Worm (Caenorhabditis elegans) whole organism, young adult: ENCODE results near the gene ZK856.6.

Experiments used
- Y67H2A.10 ChIP-seq: fragments of 200-800 bp; sonication (Bioruptor generic); conservative IDR thresholded peaks from 2 replicates; pipeline ENCODE4 v1.3.6; 2022; ENCODE audit warnings: missing genetic modification reagents, missing genetic modification characterization, missing compliant biosample characterization
- ZK185.1 ChIP-seq: sonication (generic microtip); optimal IDR thresholded peaks from 2 replicates; lab custom pipeline; 2016; ENCODE audit warnings: mild to moderate bottlenecking, missing genetic modification characterization, missing compliant biosample characterization; ENCODE audit not compliant: poor library complexity, severe bottlenecking
- ama-1 ChIP-seq, 3 experiments: fragments of 150-350 bp in 1 of 3; sonication (generic microtip) in 2 of 3; optimal IDR thresholded peaks; 2 replicates each; lab custom pipeline; 2014 to 2018; ENCODE audit warnings: missing biosample characterization in 2 of 3, missing genetic modification characterization in 2 of 3, missing genetic modification reagents in 2 of 3
- dpl-1 ChIP-seq: fragments of 150-350 bp; optimal IDR thresholded peaks from 2 replicates; lab custom pipeline; 2014; ENCODE audit warnings: missing biosample characterization, missing genetic modification reagents, missing genetic modification characterization
- madf-3 ChIP-seq: fragments of 200-800 bp; sonication (Bioruptor generic); IDR thresholded peaks from 2 replicates; pipeline ENCODE4 v1.3.6; 2022; ENCODE audit warnings: missing genetic modification reagents, missing genetic modification characterization, missing compliant biosample characterization
- nhr-120 ChIP-seq: fragments of 200-800 bp; sonication (Bioruptor generic); IDR thresholded peaks from 2 replicates; pipeline ENCODE4 v1.3.6; 2022; ENCODE audit warnings: missing genetic modification characterization, missing compliant biosample characterization
- pha-4 ChIP-seq: fragments of 150-350 bp; sonication (generic microtip); optimal IDR thresholded peaks from 2 replicates; lab custom pipeline; 2014; ENCODE audit warnings: missing biosample characterization, missing genetic modification reagents, missing genetic modification characterization
- unc-130 ChIP-seq: sonication (generic microtip); optimal IDR thresholded peaks from 2 replicates; lab custom pipeline; 2016; ENCODE audit warnings: missing genetic modification reagents, missing genetic modification characterization, missing compliant biosample characterization
- unc-62 ChIP-seq: fragments of 150-350 bp; optimal IDR thresholded peaks from 2 replicates; lab custom pipeline; 2014; ENCODE audit warnings: missing biosample characterization, missing genetic modification reagents, missing genetic modification characterization
- ztf-26 ChIP-seq: sonication (generic microtip); optimal IDR thresholded peaks from 2 replicates; lab custom pipeline; 2017; ENCODE audit warnings: missing genetic modification characterization, missing compliant biosample characterization
- ztf-28 ChIP-seq: fragments of 200-800 bp; sonication (Bioruptor generic); IDR thresholded peaks from 2 replicates; pipeline ENCODE4 v1.3.6; 2022; ENCODE audit warnings: missing genetic modification reagents, missing genetic modification characterization, missing compliant biosample characterization

ce11 chrV:10228360-10228759 lies 29.9 kb downstream of the ZK856.6 start, which contains the start of gene fipr-4:
- TF ChIP-seq ztf-28 (GFP tag; lab: Robert Waterston, UW) = no peak
- TF ChIP-seq ZK185.1 = no peak
- TF ChIP-seq unc-130 = no peak
- TF ChIP-seq unc-62 (GFP tag; lab: Kevin White, UChicago) = no peak
- TF ChIP-seq ama-1 (optimal IDR thresholded peaks at IDR 0.05; lab: Kevin White, UChicago) = no peak
- no peak for TF ChIP-seq ama-1 (GFP tag; optimal IDR thresholded peaks at IDR 0.05; lab: Kevin White, UChicago)
- no peak for TF ChIP-seq pha-4 (tag; lab: Kevin White, UChicago)
- no peak for TF ChIP-seq Y67H2A.10
- TF ChIP-seq dpl-1 (GFP tag; lab: Kevin White, UChicago) = no peak
- TF ChIP-seq ztf-26 = no peak
- TF ChIP-seq madf-3 (GFP tag; lab: Robert Waterston, UW) = no peak
- no peak for TF ChIP-seq nhr-120 (GFP tag; lab: Robert Waterston, UW)
